Worm (Caenorhabditis elegans) whole organism, L1 larva: ENCODE results near the gene T19C3.6.

Experiments
- C04F5.9 ChIP-seq: sonication (generic microtip); optimal IDR thresholded peaks from 2 replicates; lab custom pipeline; 2016; ENCODE audit warnings: missing genetic modification characterization, missing compliant biosample characterization
- C16A3.4 ChIP-seq: fragments of 150-350 bp; optimal IDR thresholded peaks from 2 replicates; lab custom pipeline; 2014; ENCODE audit warnings: missing biosample characterization, missing genetic modification characterization
- F16B12.6 ChIP-seq: fragments of 150-350 bp; optimal IDR thresholded peaks from 2 replicates; lab custom pipeline; 2014; ENCODE audit warnings: missing biosample characterization, missing genetic modification characterization
- ama-1 ChIP-seq: fragments of 150-350 bp; optimal IDR thresholded peaks from 2 replicates; lab custom pipeline; 2014
- blmp-1 ChIP-seq: fragments of 150-350 bp; optimal IDR thresholded peaks from 2 replicates; lab custom pipeline; 2014; ENCODE audit warnings: missing biosample characterization, missing genetic modification characterization
- ceh-63 ChIP-seq: fragments of 200-800 bp; sonication (Bioruptor generic); optimal IDR thresholded peaks from 2 replicates; lab custom pipeline; 2018; ENCODE audit warnings: mild to moderate bottlenecking, missing genetic modification characterization, missing compliant biosample characterization
- ceh-88 ChIP-seq: fragments of 200-800 bp; sonication (Bioruptor generic); IDR thresholded peaks from 2 replicates; pipeline ENCODE4 v1.3.6; 2022; ENCODE audit warnings: missing genetic modification characterization, missing compliant biosample characterization
- ceh-90 ChIP-seq: sonication (generic microtip); optimal IDR thresholded peaks from 2 replicates; lab custom pipeline; 2016; ENCODE audit warnings: missing genetic modification characterization, missing compliant biosample characterization
- ces-1 ChIP-seq: fragments of 150-350 bp; optimal IDR thresholded peaks from 2 replicates; lab custom pipeline; 2014; ENCODE audit warnings: missing biosample characterization, missing genetic modification reagents, missing genetic modification characterization
- dpl-1 ChIP-seq, 3 experiments: fragments of 150-350 bp in 2 of 3; sonication (generic microtip) in 1 of 3; optimal IDR thresholded peaks; 2 replicates each; lab custom pipeline; 2014 to 2017; ENCODE audit warnings: missing biosample characterization in 3 of 3, missing genetic modification characterization in 3 of 3, missing genetic modification reagents in 3 of 3
- dsc-1 ChIP-seq: sonication (generic microtip); optimal IDR thresholded peaks from 2 replicates; lab custom pipeline; 2016; ENCODE audit warnings: mild to moderate bottlenecking, missing genetic modification characterization, missing compliant biosample characterization
- efl-1 ChIP-seq, 4 experiments: fragments of 150-350 bp; optimal IDR thresholded peaks in 3 of 4; peaks in 1 of 4; 1 replicate in 1 of 4; 2 replicates in 3 of 4; lab custom pipeline; 2014; ENCODE audit warnings: missing biosample characterization in 2 of 4, missing genetic modification characterization in 2 of 4, missing genetic modification reagents in 2 of 4
- efl-3 ChIP-seq: fragments of 200-800 bp; sonication (Bioruptor generic); optimal IDR thresholded peaks from 2 replicates; lab custom pipeline; 2018; ENCODE audit warnings: mild to moderate bottlenecking, missing genetic modification characterization, missing compliant biosample characterization
- egl-27 ChIP-seq, 2 experiments: fragments of 150-350 bp in 1 of 2; sonication (generic microtip); optimal IDR thresholded peaks; 3 replicates each; lab custom pipeline; 2017 to 2018; ENCODE audit warnings: missing biosample characterization in 2 of 2, missing genetic modification characterization in 2 of 2, missing genetic modification reagents in 2 of 2
- elt-2 ChIP-seq: sonication (generic microtip); optimal IDR thresholded peaks from 2 replicates; lab custom pipeline; 2016; ENCODE audit warnings: missing genetic modification characterization, mild to moderate bottlenecking, inconsistent platforms, missing compliant biosample characterization, missing genetic modification reagents
- fos-1 ChIP-seq: fragments of 150-350 bp; optimal IDR thresholded peaks from 2 replicates; lab custom pipeline; 2014; ENCODE audit warnings: missing biosample characterization, missing genetic modification characterization
- hlh-17 ChIP-seq: fragments of 200-800 bp; sonication (Bioruptor generic); optimal IDR thresholded peaks from 2 replicates; lab custom pipeline; 2018; ENCODE audit warnings: missing genetic modification characterization, mild to moderate bottlenecking, missing compliant biosample characterization, moderate library complexity, borderline replicate concordance
- hpl-2 ChIP-seq: fragments of 150-350 bp; optimal IDR thresholded peaks from 2 replicates; lab custom pipeline; 2014; ENCODE audit warnings: missing biosample characterization, missing genetic modification reagents, missing genetic modification characterization
- irx-1 ChIP-seq: sonication (generic microtip); optimal IDR thresholded peaks from 2 replicates; lab custom pipeline; 2016; ENCODE audit warnings: missing genetic modification characterization, missing compliant biosample characterization
- isw-1 ChIP-seq: fragments of 200-800 bp; sonication (Bioruptor generic); IDR thresholded peaks from 2 replicates; pipeline ENCODE4 v1.3.6; 2022; ENCODE audit warnings: missing genetic modification characterization, missing compliant biosample characterization
- jun-1 ChIP-seq: fragments of 150-350 bp; optimal IDR thresholded peaks from 2 replicates; lab custom pipeline; 2014; ENCODE audit warnings: missing biosample characterization, missing genetic modification reagents, missing genetic modification characterization
- lin-13 ChIP-seq: fragments of 150-350 bp; optimal IDR thresholded peaks from 2 replicates; lab custom pipeline; 2014; ENCODE audit warnings: missing biosample characterization, missing genetic modification reagents, missing genetic modification characterization
- lin-35 ChIP-seq, 2 experiments: fragments of 150-350 bp; optimal IDR thresholded peaks; 2 replicates each; lab custom pipeline; 2014; ENCODE audit warnings: missing biosample characterization in 2 of 2, missing genetic modification characterization in 2 of 2, missing genetic modification reagents in 2 of 2
- lin-39 ChIP-seq: fragments of 150-350 bp; optimal IDR thresholded peaks from 2 replicates; lab custom pipeline; 2014; ENCODE audit warnings: missing biosample characterization, missing genetic modification reagents, missing genetic modification characterization
- lir-3 ChIP-seq: sonication (generic microtip); optimal IDR thresholded peaks from 2 replicates; lab custom pipeline; 2016; ENCODE audit warnings: mild to moderate bottlenecking, missing genetic modification characterization, moderate library complexity, missing compliant biosample characterization; ENCODE audit not compliant: poor library complexity
- lsy-2 ChIP-seq, 2 experiments: fragments of 150-350 bp; optimal IDR thresholded peaks; 2 replicates each; lab custom pipeline; 2014; ENCODE audit warnings: missing biosample characterization in 2 of 2, missing genetic modification characterization in 2 of 2
- mab-9 ChIP-seq: fragments of 200-800 bp; sonication (Bioruptor generic); IDR thresholded peaks from 2 replicates; pipeline ENCODE4 v1.3.6; 2022; ENCODE audit warnings: missing genetic modification reagents, missing genetic modification characterization, missing compliant biosample characterization
- mef-2 ChIP-seq: fragments of 150-350 bp; optimal IDR thresholded peaks from 2 replicates; lab custom pipeline; 2014; ENCODE audit warnings: missing biosample characterization, missing genetic modification characterization
- nhr-19 ChIP-seq: fragments of 200-800 bp; sonication (Bioruptor generic); conservative IDR thresholded peaks from 2 replicates; pipeline ENCODE4 v1.3.6; 2022; ENCODE audit warnings: missing genetic modification characterization, missing compliant biosample characterization
- nhr-237 ChIP-seq: fragments of 150-350 bp; optimal IDR thresholded peaks from 2 replicates; lab custom pipeline; 2014; ENCODE audit warnings: missing biosample characterization, missing genetic modification characterization
- nhr-28 ChIP-seq: fragments of 150-350 bp; optimal IDR thresholded peaks from 2 replicates; lab custom pipeline; 2014; ENCODE audit warnings: missing biosample characterization, missing genetic modification characterization
- nhr-47 ChIP-seq: sonication (generic microtip); optimal IDR thresholded peaks from 2 replicates; lab custom pipeline; 2016; ENCODE audit warnings: mild to moderate bottlenecking, missing genetic modification characterization, moderate library complexity, missing compliant biosample characterization
- nhr-71 ChIP-seq: sonication (generic microtip); optimal IDR thresholded peaks from 2 replicates; lab custom pipeline; 2016; ENCODE audit warnings: mild to moderate bottlenecking, missing genetic modification characterization, moderate library complexity, missing compliant biosample characterization
- nhr-76 ChIP-seq: sonication (generic microtip); optimal IDR thresholded peaks from 2 replicates; lab custom pipeline; 2017; ENCODE audit warnings: missing biosample characterization, missing genetic modification characterization
- nhr-77 ChIP-seq: fragments of 150-350 bp; optimal IDR thresholded peaks from 2 replicates; lab custom pipeline; 2014; ENCODE audit warnings: missing biosample characterization, missing genetic modification characterization
- nhr-84 ChIP-seq: sonication (generic microtip); optimal IDR thresholded peaks from 2 replicates; lab custom pipeline; 2017; ENCODE audit warnings: missing biosample characterization, missing genetic modification characterization
- nhr-85 ChIP-seq: sonication (generic microtip); peaks from one replicate; lab custom pipeline; 2016; ENCODE audit warnings: missing genetic modification characterization, inconsistent platforms, missing compliant biosample characterization
- nhr-90 ChIP-seq: sonication (generic microtip); optimal IDR thresholded peaks from 2 replicates; lab custom pipeline; 2016; ENCODE audit warnings: mild to moderate bottlenecking, missing genetic modification characterization, missing compliant biosample characterization; ENCODE audit not compliant: poor library complexity
- pax-3 ChIP-seq: fragments of 200-800 bp; sonication (Bioruptor generic); optimal IDR thresholded peaks from 2 replicates; lab custom pipeline; 2018; ENCODE audit warnings: mild to moderate bottlenecking, missing genetic modification characterization, moderate library complexity, missing compliant biosample characterization
- skn-1 ChIP-seq: fragments of 150-350 bp; optimal IDR thresholded peaks from 2 replicates; lab custom pipeline; 2014; ENCODE audit warnings: missing biosample characterization, missing genetic modification characterization
- snu-23 ChIP-seq: sonication (generic microtip); optimal IDR thresholded peaks from 2 replicates; lab custom pipeline; 2016; ENCODE audit warnings: missing genetic modification characterization, missing compliant biosample characterization
- sptf-1 ChIP-seq: fragments of 150-350 bp; optimal IDR thresholded peaks from 2 replicates; lab custom pipeline; 2014; ENCODE audit warnings: missing biosample characterization, missing genetic modification characterization
- swsn-7 ChIP-seq: sonication (generic microtip); optimal IDR thresholded peaks from 2 replicates; lab custom pipeline; 2016; ENCODE audit warnings: missing genetic modification characterization, missing compliant biosample characterization
- tbx-2 ChIP-seq: sonication (generic microtip); optimal IDR thresholded peaks from 2 replicates; lab custom pipeline; 2016; ENCODE audit warnings: missing genetic modification characterization, missing compliant biosample characterization
- unc-130 ChIP-seq: fragments of 150-350 bp; optimal IDR thresholded peaks from 2 replicates; lab custom pipeline; 2017; ENCODE audit warnings: missing biosample characterization, missing genetic modification characterization, inconsistent platforms
- unc-86 ChIP-seq: sonication (generic microtip); optimal IDR thresholded peaks from 2 replicates; lab custom pipeline; 2016; ENCODE audit warnings: missing genetic modification characterization, missing compliant biosample characterization
- vab-15 ChIP-seq: sonication (generic microtip); optimal IDR thresholded peaks from 2 replicates; lab custom pipeline; 2017; ENCODE audit warnings: missing genotype, mild to moderate bottlenecking, missing genetic modification characterization, missing compliant biosample characterization
- zag-1 ChIP-seq: fragments of 150-350 bp; optimal IDR thresholded peaks from 2 replicates; lab custom pipeline; 2014; ENCODE audit warnings: missing biosample characterization, missing genetic modification characterization

T19C3.6 gene

ce11 chrIII:599279-599678 lies 32.0 kb downstream of the T19C3.6 start:
- no peak for TF ChIP-seq dsc-1 (tag; lab: Kevin White, UChicago)
- no peak for TF ChIP-seq ces-1 (GFP tag; lab: Kevin White, UChicago)
- no peak for TF ChIP-seq nhr-85 (tag; lab: Kevin White, UChicago)
- TF ChIP-seq unc-86 (tag; lab: Kevin White, UChicago) = no peak
- no peak for TF ChIP-seq ceh-90 (tag; lab: Kevin White, UChicago)
- peak; percentile 33 for TF ChIP-seq elt-2 (tag; lab: Kevin White, UChicago)

DNA sequence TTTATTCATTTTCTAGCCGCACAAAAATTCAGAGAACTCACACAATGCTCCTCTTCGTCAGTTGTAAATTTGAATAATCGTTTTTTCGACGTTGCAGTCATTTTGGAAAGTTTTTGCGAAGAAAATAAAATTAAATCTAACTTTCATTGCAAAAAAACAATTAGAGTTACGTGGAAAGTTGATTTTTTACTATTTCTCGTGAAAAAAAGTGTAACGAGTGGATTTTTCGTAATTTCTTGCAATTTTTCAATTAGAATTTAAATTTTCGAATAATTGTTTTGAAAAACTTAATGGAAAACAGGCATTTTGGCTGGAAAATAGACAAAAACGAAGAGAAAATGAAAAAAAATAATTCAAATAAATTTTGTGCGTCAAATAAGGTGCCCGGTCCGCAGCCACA lies 32.6 kb downstream of the T19C3.6 start, which contains the start of gene Y55B1AR.2:
TSS of gene Y55B1AR.2 (minus strand) at position 101 of the 400 bp plus-strand sequence.
- no peak for TF ChIP-seq blmp-1
- no peak for TF ChIP-seq efl-1 (optimal IDR thresholded peaks at IDR 0.05; lab: Kevin White, UChicago)
- TF ChIP-seq efl-1 (GFP tag; optimal IDR thresholded peaks at IDR 0.05 in 1 of 2; lab: Kevin White, UChicago) = peak in 1 of 2 experiments; percentile 67

DNA sequence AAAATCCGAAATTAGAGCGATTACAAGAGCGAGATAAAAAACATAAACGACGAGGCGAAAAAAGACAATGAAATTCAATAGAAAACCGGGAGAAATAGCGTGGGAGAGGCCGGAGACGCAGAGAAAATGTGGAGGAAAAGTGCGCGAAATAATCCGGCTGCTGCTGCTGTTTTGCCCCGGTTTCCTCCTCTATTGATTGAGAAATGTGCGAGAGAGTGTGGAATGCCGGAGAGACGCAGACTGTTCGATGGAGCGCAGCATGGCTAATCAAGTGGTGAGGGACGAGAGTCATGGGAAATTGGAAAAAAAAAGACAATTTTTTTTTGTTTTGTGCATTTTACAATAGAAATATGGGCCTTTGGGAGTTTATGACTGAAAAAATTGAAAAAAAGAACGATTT lies 33.2 kb downstream of the T19C3.6 start:
- TF ChIP-seq snu-23 (GFP tag; lab: Kevin White, UChicago) (peak; percentile 75), mab-9 (GFP tag; lab: Robert Waterston, UW) (no peak), hpl-2 (no peak), nhr-84 (tag; lab: Kevin White, UChicago) (no peak), ama-1 (lab: Kevin White, UChicago) (no peak), tbx-2 (tag; lab: Kevin White, UChicago) (peak; percentile 73), blmp-1 (peak; percentile 39), isw-1 (GFP tag; lab: Robert Waterston, UW) (peak; percentile 27; the same call in 1 of the 2 replicates), nhr-237 (no peak), ceh-63 (GFP tag; lab: Kevin White, UChicago) (no peak), efl-3 (no peak), efl-1 (optimal IDR thresholded peaks at IDR 0.05; lab: Kevin White, UChicago) (peak; percentile 58 to 68), efl-1 (GFP tag; optimal IDR thresholded peaks at IDR 0.05 in 1 of 2; lab: Kevin White, UChicago) (peak in 1 of 2 experiments; percentile 15), lin-39 (tag; lab: Kevin White, UChicago) (peak; percentile 9), F16B12.6 (no peak), nhr-47 (tag; lab: Kevin White, UChicago) (peak; percentile 70), nhr-28 (tag; lab: Kevin White, UChicago) (no peak), hlh-17 (GFP tag; lab: Kevin White, UChicago) (no peak), lin-13 (GFP tag; lab: Kevin White, UChicago) (peak; percentile 0), vab-15 (tag; lab: Kevin White, UChicago) (no peak), unc-130 (tag; lab: Kevin White, UChicago) (no peak), egl-27 (tag; optimal IDR thresholded peaks at IDR 0.05; lab: Kevin White, UChicago) (peak in 1 of 2 experiments; percentile 34), lsy-2 (tag; optimal IDR thresholded peaks at IDR 0.05; lab: Kevin White, UChicago) (peak; percentile 47 to 62), elt-2 (tag; lab: Kevin White, UChicago) (no peak), jun-1 (tag; lab: Kevin White, UChicago) (no peak), pax-3 (tag; lab: Kevin White, UChicago) (no peak), mef-2 (no peak), ceh-88 (GFP tag; lab: Robert Waterston, UW) (no peak), fos-1 (tag; lab: Kevin White, UChicago) (peak; percentile 25), C16A3.4 (tag; lab: Kevin White, UChicago) (no peak), zag-1 (tag; lab: Kevin White, UChicago) (no peak), C04F5.9 (tag; lab: Kevin White, UChicago) (no peak), lir-3 (no peak), nhr-90 (tag; lab: Kevin White, UChicago) (no peak), swsn-7 (tag; lab: Kevin White, UChicago) (peak; percentile 64), dpl-1 (GFP tag; optimal IDR thresholded peaks at IDR 0.05; lab: Kevin White, UChicago) (peak; percentile 31 to 55 (median 33)), lin-35 (GFP tag; optimal IDR thresholded peaks at IDR 0.05; lab: Kevin White, UChicago) (peak; percentile 50 to 60), nhr-76 (tag; lab: Kevin White, UChicago) (no peak), skn-1 (tag; lab: Kevin White, UChicago) (peak; percentile 32), sptf-1 (tag; lab: Kevin White, UChicago) (no peak), dsc-1 (tag; lab: Kevin White, UChicago) (peak; percentile 46), nhr-19 (GFP tag; lab: Robert Waterston, UW) (no peak), nhr-71 (tag; lab: Kevin White, UChicago) (peak; percentile 70), irx-1 (tag; lab: Kevin White, UChicago) (peak; percentile 12), nhr-77 (peak; percentile 18)
